Worm (Caenorhabditis elegans) whole organism, young adult: Measurements from ENCODE around the gene pptr-2.

ENCODE experiments used
- F23B12.7 ChIP-seq: sonication (generic microtip); optimal IDR thresholded peaks from 2 replicates; lab custom pipeline; 2017; ENCODE audit warnings: missing genetic modification characterization, mild to moderate bottlenecking, missing compliant biosample characterization, antibody characterized with exemption, moderate library complexity; ENCODE audit not compliant: insufficient read depth
- ama-1 ChIP-seq, 3 experiments: fragments of 150-350 bp in 1 of 3; sonication (generic microtip) in 2 of 3; optimal IDR thresholded peaks; 2 replicates each; lab custom pipeline; 2014 to 2018; ENCODE audit warnings: missing biosample characterization in 2 of 3, missing genetic modification characterization in 2 of 3, missing genetic modification reagents in 2 of 3
- aptf-2 ChIP-seq: fragments of 200-800 bp; sonication (Bioruptor generic); conservative IDR thresholded peaks from 2 replicates; pipeline ENCODE4 v1.3.6; 2022; ENCODE audit warnings: missing genetic modification reagents, missing genetic modification characterization, missing compliant biosample characterization
- ceh-79 ChIP-seq: sonication (generic microtip); optimal IDR thresholded peaks from 2 replicates; lab custom pipeline; 2017; ENCODE audit warnings: mild to moderate bottlenecking, missing genetic modification characterization, missing compliant biosample characterization
- dpl-1 ChIP-seq: fragments of 150-350 bp; optimal IDR thresholded peaks from 2 replicates; lab custom pipeline; 2014; ENCODE audit warnings: missing biosample characterization, missing genetic modification reagents, missing genetic modification characterization
- mcd-1 ChIP-seq: fragments of 200-800 bp; sonication (Bioruptor generic); IDR thresholded peaks from 2 replicates; pipeline ENCODE4 v1.3.6; 2022; ENCODE audit warnings: missing genetic modification reagents, missing genetic modification characterization, missing compliant biosample characterization
- mxl-1 ChIP-seq: sonication (generic microtip); optimal IDR thresholded peaks from 2 replicates; lab custom pipeline; 2016; ENCODE audit warnings: missing genetic modification characterization, missing compliant biosample characterization
- nhr-179 ChIP-seq: sonication (generic microtip); optimal IDR thresholded peaks from 2 replicates; lab custom pipeline; 2016; ENCODE audit warnings: mild to moderate bottlenecking, missing genetic modification characterization, missing compliant biosample characterization
- nhr-80 ChIP-seq: sonication (generic microtip); optimal IDR thresholded peaks from 2 replicates; lab custom pipeline; 2016; ENCODE audit warnings: missing genetic modification characterization, missing compliant biosample characterization
- pha-4 ChIP-seq: fragments of 150-350 bp; sonication (generic microtip); optimal IDR thresholded peaks from 2 replicates; lab custom pipeline; 2014; ENCODE audit warnings: missing biosample characterization, missing genetic modification reagents, missing genetic modification characterization
- tbx-9 ChIP-seq: sonication (generic microtip); optimal IDR thresholded peaks from 2 replicates; lab custom pipeline; 2016; ENCODE audit warnings: borderline replicate concordance, missing genetic modification characterization, inconsistent platforms, missing compliant biosample characterization
- ztf-28 ChIP-seq: fragments of 200-800 bp; sonication (Bioruptor generic); IDR thresholded peaks from 2 replicates; pipeline ENCODE4 v1.3.6; 2022; ENCODE audit warnings: missing genetic modification reagents, missing genetic modification characterization, missing compliant biosample characterization

ce11 chrV:11070388-11070787 lies 35.7 kb upstream of the pptr-2 start:
- TF ChIP-seq ama-1 (optimal IDR thresholded peaks at IDR 0.05; lab: Kevin White, UChicago) = no peak
- TF ChIP-seq ama-1 (GFP tag; optimal IDR thresholded peaks at IDR 0.05; lab: Kevin White, UChicago) = no peak
- TF ChIP-seq nhr-179 (tag; lab: Kevin White, UChicago) = no peak
- no peak for TF ChIP-seq F23B12.7 (tag; lab: Kevin White, UChicago)
- no peak for TF ChIP-seq ztf-28 (GFP tag; lab: Robert Waterston, UW)
- no peak for TF ChIP-seq pha-4 (tag; lab: Kevin White, UChicago)
- peak; percentile 77 for TF ChIP-seq nhr-80 (tag; lab: Kevin White, UChicago)
- no peak for TF ChIP-seq aptf-2
- no peak for TF ChIP-seq mcd-1 (GFP tag; lab: Robert Waterston, UW)
- TF ChIP-seq tbx-9 (tag; lab: Kevin White, UChicago) = no peak
- TF ChIP-seq mxl-1 (tag; lab: Kevin White, UChicago) = no peak
- TF ChIP-seq dpl-1 (GFP tag; lab: Kevin White, UChicago) = no peak
- no peak for TF ChIP-seq ceh-79 (tag; lab: Kevin White, UChicago)
